Fruit fly (Drosophila melanogaster): Measurements from ENCODE around the gene per.

Gene per

dm6 chrX:2677024-2677589 lies 8.3 kb upstream of the per start:
- TF ChIP-seq Myc (optimal IDR thresholded peaks at IDR 0.05) (no peak), insv (optimal IDR thresholded peaks at IDR 0.05) (no peak), psq (optimal IDR thresholded peaks at IDR 0.05) (no peak), Sin3A (optimal IDR thresholded peaks at IDR 0.05) (no peak), h (optimal IDR thresholded peaks at IDR 0.05) (no peak), ttk (optimal IDR thresholded peaks at IDR 0.05) (no peak)

- TF ChIP-seq insv (optimal IDR thresholded peaks at IDR 0.05), result no peak
- TF ChIP-seq Sin3A (optimal IDR thresholded peaks at IDR 0.05), result no peak
- TF ChIP-seq h (optimal IDR thresholded peaks at IDR 0.05), result no peak
- TF ChIP-seq psq (optimal IDR thresholded peaks at IDR 0.05), result no peak
- TF ChIP-seq Myc (optimal IDR thresholded peaks at IDR 0.05), result no peak
- no peak for TF ChIP-seq ttk (optimal IDR thresholded peaks at IDR 0.05)
Observed at dm6 chrX:2681601-2682000, 3.8 kb upstream of the per start, which contains the start of gene HLH3B. Gene HLH3B, minus strand, starts transcription at chrX:2681723.

dm6 chrX:2682832-2683231 lies 2.5 kb upstream of the per start, which contains the start of gene CG2652:
Gene CG2652, minus strand, starts transcription at chrX:2682932.
- TF ChIP-seq Myc (optimal IDR thresholded peaks at IDR 0.05) (no peak), psq (optimal IDR thresholded peaks at IDR 0.05) (no peak), ttk (optimal IDR thresholded peaks at IDR 0.05) (no peak), insv (optimal IDR thresholded peaks at IDR 0.05) (no peak), h (optimal IDR thresholded peaks at IDR 0.05) (no peak), Sin3A (optimal IDR thresholded peaks at IDR 0.05) (no peak)

dm6 chrX:2683926-2684325 lies 1.5 kb upstream of the per start:
- TF ChIP-seq h (optimal IDR thresholded peaks at IDR 0.05) (no peak), Sin3A (optimal IDR thresholded peaks at IDR 0.05) (no peak), Myc (optimal IDR thresholded peaks at IDR 0.05) (no peak), insv (optimal IDR thresholded peaks at IDR 0.05) (no peak), psq (optimal IDR thresholded peaks at IDR 0.05) (no peak), ttk (optimal IDR thresholded peaks at IDR 0.05) (no peak)

- TF ChIP-seq psq (optimal IDR thresholded peaks at IDR 0.05) (no peak), Myc (optimal IDR thresholded peaks at IDR 0.05) (no peak), ttk (optimal IDR thresholded peaks at IDR 0.05) (no peak), h (optimal IDR thresholded peaks at IDR 0.05) (no peak), Sin3A (optimal IDR thresholded peaks at IDR 0.05) (no peak), insv (optimal IDR thresholded peaks at IDR 0.05) (no peak)
Observed at dm6 chrX:2684442-2684841, 938 bp upstream of the per start.

- no peak for TF ChIP-seq psq (optimal IDR thresholded peaks at IDR 0.05)
- no peak for TF ChIP-seq Myc (optimal IDR thresholded peaks at IDR 0.05)
- TF ChIP-seq ttk (optimal IDR thresholded peaks at IDR 0.05), result no peak
- no peak for TF ChIP-seq Sin3A (optimal IDR thresholded peaks at IDR 0.05)
- no peak for TF ChIP-seq h (optimal IDR thresholded peaks at IDR 0.05)
- no peak for TF ChIP-seq insv (optimal IDR thresholded peaks at IDR 0.05)
Observed at dm6 chrX:2685022-2685421, 358 bp upstream of the per start.

dm6 chrX:2686930-2687329 lies 1.6 kb downstream of the per start:
- TF ChIP-seq insv (optimal IDR thresholded peaks at IDR 0.05), result no peak
- no peak for TF ChIP-seq Sin3A (optimal IDR thresholded peaks at IDR 0.05)
- TF ChIP-seq h (optimal IDR thresholded peaks at IDR 0.05), result no peak
- TF ChIP-seq Myc (optimal IDR thresholded peaks at IDR 0.05), result no peak
- no peak for TF ChIP-seq ttk (optimal IDR thresholded peaks at IDR 0.05)
- TF ChIP-seq psq (optimal IDR thresholded peaks at IDR 0.05), result no peak

dm6 chrX:2690376-2690775 lies 5.0 kb downstream of the per start:
- TF ChIP-seq Myc (optimal IDR thresholded peaks at IDR 0.05) (no peak), Sin3A (optimal IDR thresholded peaks at IDR 0.05) (no peak), psq (optimal IDR thresholded peaks at IDR 0.05) (no peak), ttk (optimal IDR thresholded peaks at IDR 0.05) (no peak), h (optimal IDR thresholded peaks at IDR 0.05) (no peak), insv (optimal IDR thresholded peaks at IDR 0.05) (no peak)

- TF ChIP-seq insv (optimal IDR thresholded peaks at IDR 0.05) (no peak), ttk (optimal IDR thresholded peaks at IDR 0.05) (no peak), Myc (optimal IDR thresholded peaks at IDR 0.05) (no peak), psq (optimal IDR thresholded peaks at IDR 0.05) (no peak)
Observed at dm6 chrX:2693786-2694185, 8.4 kb downstream of the per start, which contains the start of gene dyw. Gene dyw, minus strand, starts transcription at chrX:2693886.

- TF ChIP-seq Myc (optimal IDR thresholded peaks at IDR 0.05), result no peak
- TF ChIP-seq ttk (optimal IDR thresholded peaks at IDR 0.05), result no peak
- TF ChIP-seq psq (optimal IDR thresholded peaks at IDR 0.05), result no peak
- TF ChIP-seq insv (optimal IDR thresholded peaks at IDR 0.05), result no peak
- no peak for TF ChIP-seq h (optimal IDR thresholded peaks at IDR 0.05)
- no peak for TF ChIP-seq Sin3A (optimal IDR thresholded peaks at IDR 0.05)
Observed at dm6 chrX:2698064-2698894, 12.9 kb downstream of the per start, which contains the start of the genes Spg7 and Lint-O. Gene Spg7, minus strand, starts transcription at chrX:2698211. Gene Lint-O, plus strand, starts transcription at chrX:2698701.

- no peak for TF ChIP-seq Sin3A (optimal IDR thresholded peaks at IDR 0.05)
- no peak for TF ChIP-seq psq (optimal IDR thresholded peaks at IDR 0.05)
- TF ChIP-seq Myc (optimal IDR thresholded peaks at IDR 0.05), result no peak
- no peak for TF ChIP-seq insv (optimal IDR thresholded peaks at IDR 0.05)
- no peak for TF ChIP-seq ttk (optimal IDR thresholded peaks at IDR 0.05)
- TF ChIP-seq h (optimal IDR thresholded peaks at IDR 0.05), result no peak
Observed at dm6 chrX:2703693-2704092, 18.3 kb downstream of the per start, which contains the start of gene Ugalt. Gene Ugalt, minus strand, starts transcription at chrX:2703852.

- no peak for TF ChIP-seq Myc (optimal IDR thresholded peaks at IDR 0.05)
Observed at dm6 chrX:2704134-2704773, 18.9 kb downstream of the per start, which contains the start of gene eIF2Bbeta. Gene eIF2Bbeta, plus strand, starts transcription at chrX:2704571.
